Fruit fly (Drosophila melanogaster) S2 (cell line): Measurements from ENCODE around the gene Cyp4s3.

Experiments used
- CG8478 ChIP-seq: fragments of >200 bp; optimal IDR thresholded peaks from 2 replicates; lab custom pipeline; 2018
- CTCF ChIP-seq, 2 experiments: fragments of >200 bp; optimal IDR thresholded peaks; 2 replicates each; lab custom pipeline; 2018

dm6 chrX:15156286-15156685 lies 39.9 kb upstream of the Cyp4s3 start:
- TF ChIP-seq CG8478: no peak
- no peak for TF ChIP-seq CTCF (optimal IDR thresholded peaks at IDR 0.05; lab: Kevin White, UChicago)
